Fruit fly (Drosophila melanogaster) whole organism, embryonic: Measurements from ENCODE around the gene TTLL15.
A peak's percentile ranks its signal among the peaks of the same experiment; 100 is the strongest.

Experiments used
- CG10147 ChIP-seq: fragments of 200-800 bp; sonication (Bioruptor generic); optimal IDR thresholded peaks from 2 replicates; lab custom pipeline; 2019; ENCODE audit warnings: missing biosample characterization, mild to moderate bottlenecking, missing genetic modification characterization, moderate library complexity
- CG10366 ChIP-seq: fragments of 200-800 bp; sonication (Bioruptor generic); IDR thresholded peaks from 2 replicates; pipeline ENCODE4 v1.3.6; 2022; ENCODE audit warnings: missing biosample characterization, missing genetic modification characterization
- CG10979 ChIP-seq: fragments of 200-800 bp; sonication (Bioruptor generic); optimal IDR thresholded peaks from 2 replicates; lab custom pipeline; 2018; ENCODE audit warnings: missing biosample characterization, mild to moderate bottlenecking, missing genetic modification characterization, moderate library complexity
- CG11085 ChIP-seq: fragments of 200-800 bp; sonication (Bioruptor generic); IDR thresholded peaks from 2 replicates; pipeline ENCODE4 v1.3.6; 2022; ENCODE audit warnings: missing biosample characterization, missing genetic modification characterization
- CG11696 ChIP-seq: fragments of 200-800 bp; sonication (Bioruptor generic); IDR thresholded peaks from 2 replicates; pipeline ENCODE4 v1.3.6; 2022; ENCODE audit warnings: missing biosample characterization, missing genetic modification characterization
- CG12104 ChIP-seq: fragments of 200-800 bp; sonication (Bioruptor generic); optimal IDR thresholded peaks from 3 replicates; lab custom pipeline; 2016; ENCODE audit warnings: missing biosample characterization, missing genetic modification characterization
- CG12219 ChIP-seq: fragments of 200-800 bp; sonication (Bioruptor generic); optimal IDR thresholded peaks from 3 replicates; lab custom pipeline; 2018; ENCODE audit warnings: missing biosample characterization, mild to moderate bottlenecking, missing genetic modification characterization
- CG1233 ChIP-seq: fragments of 200-800 bp; sonication (Bioruptor generic); optimal IDR thresholded peaks from 4 replicates; lab custom pipeline; 2018; ENCODE audit warnings: missing biosample characterization, mild to moderate bottlenecking, missing genetic modification characterization
- CG13123 ChIP-seq: fragments of 200-800 bp; sonication (Bioruptor generic); optimal IDR thresholded peaks from 2 replicates; lab custom pipeline; 2016; ENCODE audit warnings: missing biosample characterization, missing genetic modification characterization
- CG13424 ChIP-seq: fragments of 200-800 bp; sonication (Bioruptor generic); optimal IDR thresholded peaks from 2 replicates; lab custom pipeline; 2019; ENCODE audit warnings: missing biosample characterization, mild to moderate bottlenecking, missing genetic modification characterization, moderate library complexity
- CG1529 ChIP-seq: fragments of 200-800 bp; sonication (Bioruptor generic); optimal IDR thresholded peaks from 3 replicates; lab custom pipeline; 2018; ENCODE audit warnings: missing biosample characterization, missing genetic modification characterization
- CG16813 ChIP-seq: fragments of 200-800 bp; sonication (Bioruptor generic); IDR thresholded peaks from 3 replicates; pipeline ENCODE4 v1.3.6; 2022; ENCODE audit warnings: missing biosample characterization, missing genetic modification characterization; ENCODE audit not compliant: partially characterized antibody
- CG18011 ChIP-seq: fragments of 200-800 bp; sonication (Bioruptor generic); optimal IDR thresholded peaks from 2 replicates; lab custom pipeline; 2017; ENCODE audit warnings: missing biosample characterization, missing genetic modification characterization, mild to moderate bottlenecking, moderate library complexity, missing genotype
- CG2129 ChIP-seq: fragments of 200-800 bp; sonication (Bioruptor generic); IDR thresholded peaks from 2 replicates; pipeline ENCODE4 v1.3.6; 2022; ENCODE audit warnings: missing biosample characterization, missing genetic modification characterization; ENCODE audit not compliant: partially characterized antibody
- CG34376 ChIP-seq: fragments of 200-800 bp; sonication (Bioruptor generic); optimal IDR thresholded peaks from 2 replicates; lab custom pipeline; 2018; ENCODE audit warnings: missing biosample characterization, mild to moderate bottlenecking, missing genetic modification characterization
- CG5245 ChIP-seq: fragments of 200-800 bp; sonication (Bioruptor generic); optimal IDR thresholded peaks from 3 replicates; lab custom pipeline; 2016; ENCODE audit warnings: missing biosample characterization, missing genetic modification characterization
- CG6791 ChIP-seq: fragments of 200-800 bp; sonication (Bioruptor generic); IDR thresholded peaks from 3 replicates; pipeline ENCODE4 v1.3.6; 2022; ENCODE audit warnings: missing biosample characterization, missing genetic modification characterization; ENCODE audit not compliant: partially characterized antibody
- CG7271 ChIP-seq: fragments of 200-800 bp; sonication (Bioruptor generic); optimal IDR thresholded peaks from 2 replicates; lab custom pipeline; 2018; ENCODE audit warnings: missing biosample characterization, mild to moderate bottlenecking, missing genetic modification characterization, moderate library complexity
- CG7928 ChIP-seq: fragments of 200-800 bp; sonication (Bioruptor generic); optimal IDR thresholded peaks from 2 replicates; lab custom pipeline; 2017; ENCODE audit warnings: missing biosample characterization, mild to moderate bottlenecking, missing genetic modification characterization
- CG7987 ChIP-seq: fragments of 200-800 bp; sonication (Bioruptor generic); optimal IDR thresholded peaks from 2 replicates; lab custom pipeline; 2018; ENCODE audit warnings: missing biosample characterization, mild to moderate bottlenecking, missing genetic modification characterization, moderate library complexity
- CG8290 ChIP-seq, 3 experiments: fragments of 200-800 bp; sonication (Bioruptor generic); optimal IDR thresholded peaks; 2 replicates each; lab custom pipeline; 2016 to 2019; ENCODE audit warnings: missing biosample characterization in 3 of 3, missing genetic modification characterization in 3 of 3, mild to moderate bottlenecking in 2 of 3, moderate library complexity in 1 of 3
- D19A ChIP-seq: fragments of 200-800 bp; optimal IDR thresholded peaks from 3 replicates; lab custom pipeline; 2019; ENCODE audit warnings: missing biosample characterization, mild to moderate bottlenecking, missing genetic modification characterization, moderate library complexity
- E2f1 ChIP-seq: fragments of 200-800 bp; sonication (Bioruptor generic); IDR thresholded peaks from 2 replicates; pipeline ENCODE4 v1.3.6; 2022; ENCODE audit warnings: missing biosample characterization, missing genetic modification characterization
- Fer3 ChIP-seq: fragments of 200-800 bp; sonication (Bioruptor generic); optimal IDR thresholded peaks from 2 replicates; lab custom pipeline; 2018; ENCODE audit warnings: missing biosample characterization, mild to moderate bottlenecking, missing genetic modification characterization, moderate library complexity
- Mes4 ChIP-seq: fragments of 200-800 bp; sonication (Bioruptor generic); optimal IDR thresholded peaks from 2 replicates; lab custom pipeline; 2016; ENCODE audit warnings: missing biosample characterization, missing genetic modification characterization
- Ravus ChIP-seq: fragments of 200-800 bp; sonication (Bioruptor generic); IDR thresholded peaks from 2 replicates; pipeline ENCODE4 v1.3.6; 2022; ENCODE audit warnings: missing biosample characterization, missing genetic modification characterization
- Scr ChIP-seq: fragments of 200-800 bp; sonication (Bioruptor generic); IDR thresholded peaks from 2 replicates; pipeline ENCODE4 v1.3.6; 2022; ENCODE audit warnings: missing biosample characterization, missing genetic modification characterization; ENCODE audit not compliant: partially characterized antibody
- Sin3A ChIP-seq: fragments of >200 bp; optimal IDR thresholded peaks from 2 replicates; lab custom pipeline; 2018
- Vsx1 ChIP-seq: fragments of 200-800 bp; sonication (Bioruptor generic); optimal IDR thresholded peaks from 2 replicates; lab custom pipeline; 2017; ENCODE audit warnings: missing biosample characterization, mild to moderate bottlenecking, missing genetic modification characterization, missing genetic modification reagents
- bbx ChIP-seq: fragments of 200-800 bp; sonication (Bioruptor generic); IDR thresholded peaks from 2 replicates; pipeline ENCODE4 v1.3.6; 2022; ENCODE audit warnings: missing biosample characterization, missing genetic modification characterization; ENCODE audit not compliant: partially characterized antibody
- br ChIP-seq: fragments of >200 bp; optimal IDR thresholded peaks from 2 replicates; lab custom pipeline; 2017
- cad ChIP-seq: fragments of >200 bp; optimal IDR thresholded peaks from 2 replicates; lab custom pipeline; 2017; ENCODE audit warnings: missing biosample characterization, missing genetic modification characterization
- chif ChIP-seq, 2 experiments: fragments of 200-800 bp; sonication (Bioruptor generic); optimal IDR thresholded peaks; 3 replicates each; lab custom pipeline; 2016; ENCODE audit warnings: missing biosample characterization in 2 of 2, missing genetic modification characterization in 2 of 2
- chn ChIP-seq: fragments of 200-800 bp; sonication (Bioruptor generic); optimal IDR thresholded peaks from 2 replicates; lab custom pipeline; 2016; ENCODE audit warnings: missing biosample characterization, missing genetic modification characterization
- ci ChIP-seq: fragments of 200-800 bp; sonication (Bioruptor generic); IDR thresholded peaks from 3 replicates; pipeline ENCODE4 v1.3.6; 2022; ENCODE audit warnings: missing biosample characterization, missing genetic modification characterization
- danr ChIP-seq: fragments of 200-800 bp; sonication (Bioruptor generic); IDR thresholded peaks from 2 replicates; pipeline ENCODE4 v1.3.6; 2022; ENCODE audit warnings: missing biosample characterization, missing genetic modification characterization
- gsb ChIP-seq: fragments of 200-800 bp; sonication (Bioruptor generic); IDR thresholded peaks from 2 replicates; pipeline ENCODE4 v1.3.6; 2022; ENCODE audit warnings: missing biosample characterization, missing genetic modification characterization
- h ChIP-seq: fragments of >200 bp; optimal IDR thresholded peaks from 2 replicates; lab custom pipeline; 2017
- ind ChIP-seq: fragments of 200-800 bp; sonication (Bioruptor generic); optimal IDR thresholded peaks from 3 replicates; lab custom pipeline; 2016; ENCODE audit warnings: missing biosample characterization, missing genetic modification characterization
- ken ChIP-seq: fragments of 200-800 bp; sonication (Bioruptor generic); IDR thresholded peaks from 3 replicates; pipeline ENCODE4 v1.3.6; 2022; ENCODE audit warnings: missing biosample characterization, missing genetic modification characterization
- kni ChIP-seq: fragments of 200-800 bp; sonication (Bioruptor generic); optimal IDR thresholded peaks from 3 replicates; lab custom pipeline; 2017; ENCODE audit warnings: mild to moderate bottlenecking, missing biosample characterization, missing genetic modification reagents, missing genetic modification characterization
- maf-S ChIP-seq: fragments of 200-800 bp; sonication (Bioruptor generic); optimal IDR thresholded peaks from 2 replicates; lab custom pipeline; 2016; ENCODE audit warnings: missing biosample characterization, missing genetic modification characterization
- mam ChIP-seq: fragments of 200-800 bp; sonication (Bioruptor generic); optimal IDR thresholded peaks from 3 replicates; lab custom pipeline; 2016; ENCODE audit warnings: missing biosample characterization, missing genetic modification characterization
- nau ChIP-seq: fragments of 200-800 bp; sonication (Bioruptor generic); optimal IDR thresholded peaks from 3 replicates; lab custom pipeline; 2017; ENCODE audit warnings: missing biosample characterization, mild to moderate bottlenecking, missing genetic modification characterization, missing genetic modification reagents
- oc ChIP-seq: fragments of 200-800 bp; sonication (Bioruptor generic); optimal IDR thresholded peaks from 2 replicates; lab custom pipeline; 2018; ENCODE audit warnings: missing biosample characterization, mild to moderate bottlenecking, missing genetic modification characterization, moderate library complexity
- pfk ChIP-seq: fragments of 200-800 bp; sonication (Bioruptor generic); optimal IDR thresholded peaks from 2 replicates; lab custom pipeline; 2018; ENCODE audit warnings: missing biosample characterization, mild to moderate bottlenecking, missing genetic modification characterization, moderate library complexity
- psq ChIP-seq: fragments of 200-800 bp; sonication (Bioruptor generic); optimal IDR thresholded peaks from 2 replicates; lab custom pipeline; 2017; ENCODE audit warnings: missing biosample characterization, missing genetic modification characterization
- pum ChIP-seq: fragments of 200-800 bp; sonication (Bioruptor generic); optimal IDR thresholded peaks from 2 replicates; lab custom pipeline; 2016; ENCODE audit warnings: missing biosample characterization, missing genetic modification characterization
- tap ChIP-seq: fragments of 200-800 bp; optimal IDR thresholded peaks from 3 replicates; lab custom pipeline; 2019; ENCODE audit warnings: missing biosample characterization, mild to moderate bottlenecking, missing genetic modification characterization, moderate library complexity
- vnd ChIP-seq: fragments of 200-800 bp; sonication (Bioruptor generic); IDR thresholded peaks from 3 replicates; pipeline ENCODE4 v1.3.6; 2022; ENCODE audit warnings: missing biosample characterization, missing genetic modification characterization; ENCODE audit not compliant: partially characterized antibody

TTLL15 gene

DNA sequence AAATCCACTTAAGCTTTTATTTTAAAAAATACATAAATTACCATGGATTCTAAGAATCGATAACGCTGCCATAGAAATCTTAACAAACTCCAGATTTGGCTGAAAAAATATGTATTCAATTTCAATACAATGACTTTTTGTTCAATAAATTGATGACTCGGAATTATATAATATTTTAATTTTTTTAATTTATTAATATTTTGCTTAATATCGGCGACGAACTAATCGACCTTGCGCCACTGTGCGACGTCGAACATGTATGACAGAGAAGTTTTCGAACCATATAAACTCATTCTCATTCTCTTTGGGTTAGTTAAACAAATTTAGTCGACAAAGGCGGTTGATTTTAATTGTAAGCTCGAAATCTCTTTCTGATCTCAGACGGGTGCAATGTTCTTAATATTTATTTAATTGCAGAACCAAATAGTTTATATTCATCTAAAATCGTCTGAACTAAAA is 34.5 kb downstream of the TTLL15 start, which contains the start of gene CG42394 (continued):
- TF ChIP-seq Mes4 (GFP tag; lab: Kevin White, UChicago) (peak; percentile 61), CG7271 (peak; percentile 96), CG10147 (GFP tag; lab: Kevin White, UChicago) (peak; percentile 97), gsb (GFP tag; lab: Robert Waterston, UW) (peak; percentile 87), h (no peak), psq (GFP tag; lab: Kevin White, UChicago) (peak; percentile 72), Ravus (peak; percentile 84), CG7987 (GFP tag; lab: Kevin White, UChicago) (peak; percentile 93), CG6791 (peak; percentile 48; the same call in 1 of the 3 replicates), CG7928 (GFP tag; lab: Kevin White, UChicago) (peak; percentile 73), tap (peak; percentile 90), CG1233 (GFP tag; lab: Kevin White, UChicago) (peak; percentile 96), CG13424 (tag; lab: Kevin White, UChicago) (peak; percentile 95), CG1529 (GFP tag; lab: Kevin White, UChicago) (peak; percentile 90), br (lab: Kevin White, UChicago) (no peak), maf-S (peak; percentile 37), CG8290 (GFP tag; optimal IDR thresholded peaks at IDR 0.05; lab: Kevin White, UChicago) (peak; percentile 87), CG8290 (tag; optimal IDR thresholded peaks at IDR 0.05; lab: Kevin White, UChicago) (peak in 1 of 2 experiments; percentile 41), D19A (tag; lab: Kevin White, UChicago) (peak; percentile 96), CG2129 (GFP tag; lab: Robert Waterston, UW) (no peak), cad (GFP tag; lab: Kevin White, UChicago) (no peak), CG34376 (GFP tag; lab: Kevin White, UChicago) (no peak), CG11696 (GFP tag; lab: Robert Waterston, UW) (peak; percentile 88), ci (GFP tag; lab: Robert Waterston, UW) (peak; percentile 96), CG18011 (GFP tag; lab: Kevin White, UChicago) (no peak), nau (GFP tag; lab: Kevin White, UChicago) (no peak), mam (peak; percentile 69), CG12219 (GFP tag; lab: Kevin White, UChicago) (peak; percentile 85), CG12104 (GFP tag; lab: Kevin White, UChicago) (peak; percentile 96), danr (GFP tag; lab: Robert Waterston, UW) (peak; percentile 87), CG11085 (GFP tag; lab: Robert Waterston, UW) (peak; percentile 74), pum (peak; percentile 64), CG13123 (GFP tag; lab: Kevin White, UChicago) (peak; percentile 85), E2f1 (peak; percentile 95), CG16813 (0 out of 3 replicates have a peak, but pooled peaks have one; percentile 41), chif (GFP tag; optimal IDR thresholded peaks at IDR 0.05; lab: Kevin White, UChicago) (peak; percentile 56 to 75), Fer3 (tag; lab: Kevin White, UChicago) (peak; percentile 95), Scr (GFP tag; lab: Robert Waterston, UW) (peak; percentile 44; the same call in 1 of the 2 replicates), pfk (GFP tag; lab: Kevin White, UChicago) (peak; percentile 30), Vsx1 (GFP tag; lab: Kevin White, UChicago) (peak; percentile 94), vnd (GFP tag; lab: Robert Waterston, UW) (peak; percentile 20; the same call in 2 of the 3 replicates), Sin3A (no peak), bbx (GFP tag; lab: Robert Waterston, UW) (0 out of 2 replicates have a peak, but pooled peaks have one; percentile 37), ken (peak; percentile 89), CG5245 (peak; percentile 86), ind (GFP tag; lab: Kevin White, UChicago) (peak; percentile 88), kni (GFP tag; lab: Kevin White, UChicago) (no peak), oc (peak; percentile 92), CG10979 (tag; lab: Kevin White, UChicago) (peak; percentile 98), CG10366 (GFP tag; lab: Robert Waterston, UW) (peak; percentile 90), chn (GFP tag; lab: Kevin White, UChicago) (peak; percentile 71)
